Fruit fly (Drosophila melanogaster) whole organism, adult: ENCODE results near the gene GckIII.

Experiments used
- CG12768 ChIP-seq: fragments of 200-800 bp; sonication (Bioruptor generic); optimal IDR thresholded peaks from 2 replicates; lab custom pipeline; 2017; ENCODE audit warnings: missing biosample characterization, missing genetic modification characterization, mild to moderate bottlenecking, moderate library complexity, missing genetic modification reagents
- CG1620 ChIP-seq: fragments of 200-800 bp; sonication (Bioruptor generic); optimal IDR thresholded peaks from 2 replicates; lab custom pipeline; 2016; ENCODE audit warnings: missing biosample characterization, missing genetic modification characterization
- Clk ChIP-seq: fragments of 200-800 bp; sonication (Bioruptor generic); optimal IDR thresholded peaks from 2 replicates; lab custom pipeline; 2017; ENCODE audit warnings: missing biosample characterization, missing genetic modification characterization

- TF ChIP-seq CG1620 (GFP tag; lab: Kevin White, UChicago) = no peak
- TF ChIP-seq CG12768 (GFP tag; lab: Kevin White, UChicago) = no peak
- TF ChIP-seq Clk (GFP tag; lab: Kevin White, UChicago) = no peak
Observed at dm6 chr3R:17124177-17124576, 38.9 kb downstream of the GckIII start, which contains the start of gene CG45079.
